Fruit fly (Drosophila melanogaster) whole organism, adult: ENCODE results near the gene CG12818.

ENCODE experiments used
- Crg-1 ChIP-seq: fragments of 200-800 bp; sonication (Bioruptor generic); optimal IDR thresholded peaks from 2 replicates; lab custom pipeline; 2016; ENCODE audit warnings: missing biosample characterization, missing genetic modification characterization
- Hr96 ChIP-seq: fragments of 200-800 bp; sonication (Bioruptor generic); optimal IDR thresholded peaks from 2 replicates; lab custom pipeline; 2016; ENCODE audit warnings: missing biosample characterization, missing genetic modification characterization
- bab1 ChIP-seq: fragments of 200-800 bp; sonication (Bioruptor generic); optimal IDR thresholded peaks from 3 replicates; lab custom pipeline; 2019; ENCODE audit warnings: missing biosample characterization, mild to moderate bottlenecking, missing genetic modification characterization, moderate library complexity

DNA sequence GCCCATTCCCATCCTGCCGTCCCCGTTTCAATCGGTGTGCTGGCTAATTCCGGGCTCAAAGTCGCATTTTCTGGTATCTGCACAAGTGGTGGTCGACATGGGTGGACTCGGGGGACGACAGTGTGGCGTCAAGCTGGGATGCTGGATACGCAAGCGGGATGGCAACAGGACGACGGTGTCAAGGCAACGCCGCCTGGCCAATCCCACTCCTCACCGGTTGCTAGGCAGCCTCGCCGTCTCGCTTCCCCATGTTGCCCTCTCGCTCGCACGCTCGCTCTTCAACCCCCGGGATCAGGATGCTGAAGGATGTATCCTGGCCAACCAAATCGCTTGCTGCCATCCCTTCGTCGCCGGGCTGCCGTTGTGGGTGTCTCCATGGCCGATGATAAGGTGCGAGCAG lies 36.9 kb downstream of the CG12818 start:
- TF ChIP-seq Hr96 (GFP tag; lab: Kevin White, UChicago): no peak
- no peak for TF ChIP-seq bab1 (GFP tag; lab: Kevin White, UChicago)
- no peak for TF ChIP-seq Crg-1 (GFP tag; lab: Kevin White, UChicago)
